Worm (Caenorhabditis elegans) whole organism, late embryonic: ENCODE results near the gene cap-2.

Source experiments
- C38D4.7 ChIP-seq: fragments of 200-800 bp; sonication (Bioruptor generic); optimal IDR thresholded peaks from 2 replicates; lab custom pipeline; 2018; ENCODE audit warnings: mild to moderate bottlenecking, missing genetic modification characterization, moderate library complexity, missing compliant biosample characterization
- F13H6.1 ChIP-seq: sonication (generic microtip); optimal IDR thresholded peaks from 2 replicates; lab custom pipeline; 2016; ENCODE audit warnings: missing genetic modification characterization, missing compliant biosample characterization
- K09A11.1 ChIP-seq: sonication (generic microtip); optimal IDR thresholded peaks from 2 replicates; lab custom pipeline; 2017; ENCODE audit warnings: antibody characterized with exemption, mild to moderate bottlenecking, missing genetic modification characterization, missing compliant biosample characterization; ENCODE audit not compliant: insufficient read depth
- ahr-1 ChIP-seq: sonication (generic microtip); optimal IDR thresholded peaks from 2 replicates; lab custom pipeline; 2016; ENCODE audit warnings: missing genetic modification characterization, missing compliant biosample characterization
- ceh-2 ChIP-seq: sonication (generic microtip); optimal IDR thresholded peaks from 2 replicates; lab custom pipeline; 2016; ENCODE audit warnings: missing genotype, missing genetic modification characterization, missing compliant biosample characterization
- ceh-24 ChIP-seq: sonication (generic microtip); optimal IDR thresholded peaks from 2 replicates; lab custom pipeline; 2016; ENCODE audit warnings: mild to moderate bottlenecking, missing genetic modification characterization, missing compliant biosample characterization
- ceh-30 ChIP-seq: fragments of 150-350 bp; optimal IDR thresholded peaks from 2 replicates; lab custom pipeline; 2014; ENCODE audit warnings: missing biosample characterization, missing genetic modification characterization
- ceh-34 ChIP-seq: sonication (generic microtip); optimal IDR thresholded peaks from 2 replicates; lab custom pipeline; 2016; ENCODE audit warnings: mild to moderate bottlenecking, missing genetic modification characterization, missing compliant biosample characterization
- ceh-45 ChIP-seq: fragments of 200-800 bp; sonication (Bioruptor generic); IDR thresholded peaks from 2 replicates; pipeline ENCODE4 v1.3.6; 2022; ENCODE audit warnings: missing genetic modification reagents, missing genetic modification characterization, missing compliant biosample characterization
- ceh-48 ChIP-seq: sonication (generic microtip); optimal IDR thresholded peaks from 2 replicates; lab custom pipeline; 2016; ENCODE audit warnings: missing genetic modification characterization, inconsistent platforms, missing compliant biosample characterization
- ceh-9 ChIP-seq: sonication (generic microtip); optimal IDR thresholded peaks from 2 replicates; lab custom pipeline; 2016; ENCODE audit warnings: mild to moderate bottlenecking, missing genetic modification characterization, inconsistent platforms, missing compliant biosample characterization
- che-1 ChIP-seq: sonication (generic microtip); optimal IDR thresholded peaks from 2 replicates; lab custom pipeline; 2016; ENCODE audit warnings: mild to moderate bottlenecking, missing genetic modification characterization, missing compliant biosample characterization
- dmd-4 ChIP-seq: sonication (generic microtip); optimal IDR thresholded peaks from 2 replicates; lab custom pipeline; 2016; ENCODE audit warnings: borderline replicate concordance, missing genetic modification characterization, missing compliant biosample characterization
- dve-1 ChIP-seq: sonication (generic microtip); optimal IDR thresholded peaks from 2 replicates; lab custom pipeline; 2017; ENCODE audit warnings: antibody characterized with exemption, mild to moderate bottlenecking, missing genetic modification characterization, missing compliant biosample characterization
- elt-2 ChIP-seq: sonication (generic microtip); optimal IDR thresholded peaks from 2 replicates; lab custom pipeline; 2016; ENCODE audit warnings: missing genetic modification reagents, missing genetic modification characterization, missing compliant biosample characterization
- elt-4 ChIP-seq: sonication (generic microtip); optimal IDR thresholded peaks from 2 replicates; lab custom pipeline; 2016; ENCODE audit warnings: missing genetic modification characterization, missing compliant biosample characterization
- fax-1 ChIP-seq: sonication (generic microtip); optimal IDR thresholded peaks from 2 replicates; lab custom pipeline; 2016; ENCODE audit warnings: missing genotype, missing genetic modification characterization, missing compliant biosample characterization
- gmeb-2 ChIP-seq: sonication (generic microtip); optimal IDR thresholded peaks from 2 replicates; lab custom pipeline; 2016; ENCODE audit warnings: missing genetic modification characterization, inconsistent platforms, missing compliant biosample characterization
- hlh-30 ChIP-seq: sonication (generic microtip); optimal IDR thresholded peaks from 2 replicates; lab custom pipeline; 2017; ENCODE audit warnings: antibody characterized with exemption, missing genetic modification characterization, missing compliant biosample characterization; ENCODE audit not compliant: insufficient read depth
- hlh-6 ChIP-seq: sonication (generic microtip); optimal IDR thresholded peaks from 2 replicates; lab custom pipeline; 2016; ENCODE audit warnings: missing genotype, missing genetic modification characterization, missing compliant biosample characterization
- hlh-8 ChIP-seq: sonication (generic microtip); optimal IDR thresholded peaks from 2 replicates; lab custom pipeline; 2016; ENCODE audit warnings: missing genotype, missing genetic modification characterization, missing compliant biosample characterization
- mec-3 ChIP-seq: sonication (generic microtip); optimal IDR thresholded peaks from 2 replicates; lab custom pipeline; 2016; ENCODE audit warnings: borderline replicate concordance, missing genetic modification characterization, missing compliant biosample characterization
- nfya-1 ChIP-seq: sonication (generic microtip); optimal IDR thresholded peaks from 2 replicates; lab custom pipeline; 2017; ENCODE audit warnings: missing genetic modification characterization, mild to moderate bottlenecking, missing compliant biosample characterization, antibody characterized with exemption, moderate library complexity
- nhr-11 ChIP-seq: fragments of 150-350 bp; optimal IDR thresholded peaks from 2 replicates; lab custom pipeline; 2014; ENCODE audit warnings: missing biosample characterization, missing genetic modification characterization
- nhr-232 ChIP-seq: sonication (generic microtip); optimal IDR thresholded peaks from 2 replicates; lab custom pipeline; 2016; ENCODE audit warnings: missing genetic modification characterization, missing compliant biosample characterization
- npax-4 ChIP-seq: sonication (generic microtip); optimal IDR thresholded peaks from 2 replicates; lab custom pipeline; 2016; ENCODE audit warnings: missing genetic modification characterization, missing compliant biosample characterization
- pag-3 ChIP-seq: sonication (generic microtip); optimal IDR thresholded peaks from 2 replicates; lab custom pipeline; 2016; ENCODE audit warnings: missing compliant biosample characterization, missing genetic modification characterization, borderline replicate concordance
- pat-9 ChIP-seq: fragments of 200-800 bp; sonication (Bioruptor generic); optimal IDR thresholded peaks from 2 replicates; lab custom pipeline; 2018; ENCODE audit warnings: mild to moderate bottlenecking, missing genetic modification characterization, moderate library complexity, missing compliant biosample characterization
- pax-1 ChIP-seq: fragments of 150-350 bp; optimal IDR thresholded peaks from 2 replicates; lab custom pipeline; 2014; ENCODE audit warnings: missing biosample characterization, missing genetic modification characterization
- pha-2 ChIP-seq: sonication (generic microtip); optimal IDR thresholded peaks from 2 replicates; lab custom pipeline; 2017; ENCODE audit warnings: mild to moderate bottlenecking, missing genetic modification characterization, missing compliant biosample characterization
- pqm-1 ChIP-seq: sonication (generic microtip); optimal IDR thresholded peaks from 2 replicates; lab custom pipeline; 2016; ENCODE audit warnings: missing genetic modification characterization, missing compliant biosample characterization
- rnt-1 ChIP-seq: sonication (generic microtip); optimal IDR thresholded peaks from 2 replicates; lab custom pipeline; 2016; ENCODE audit warnings: missing genetic modification characterization, missing compliant biosample characterization
- sox-2 ChIP-seq: fragments of 200-800 bp; sonication (Bioruptor generic); IDR thresholded peaks from 2 replicates; pipeline ENCODE4 v1.3.6; 2022; ENCODE audit warnings: missing genetic modification reagents, missing genetic modification characterization, missing compliant biosample characterization
- sox-4 ChIP-seq: sonication (generic microtip); optimal IDR thresholded peaks from 2 replicates; lab custom pipeline; 2017; ENCODE audit warnings: mild to moderate bottlenecking, missing genetic modification characterization, inconsistent platforms, missing compliant biosample characterization
- tbx-2 ChIP-seq: sonication (generic microtip); optimal IDR thresholded peaks from 2 replicates; lab custom pipeline; 2016; ENCODE audit warnings: missing genetic modification characterization, missing compliant biosample characterization
- tbx-7 ChIP-seq: sonication (generic microtip); optimal IDR thresholded peaks from 2 replicates; lab custom pipeline; 2016; ENCODE audit warnings: missing genotype, missing genetic modification characterization, missing compliant biosample characterization
- unc-3 ChIP-seq, 2 experiments: fragments of 200-800 bp in 1 of 2; sonication (Bioruptor generic) in 1 of 2; sonication (generic microtip) in 1 of 2; conservative IDR thresholded peaks in 1 of 2; optimal IDR thresholded peaks in 1 of 2; 2 replicates each; pipeline versions ENCODE4 v1.3.6 to Lab custom; 2016 to 2022; ENCODE audit warnings: missing compliant biosample characterization in 2 of 2, missing genetic modification characterization in 2 of 2, missing genetic modification reagents in 1 of 2
- unc-42 ChIP-seq: sonication (generic microtip); optimal IDR thresholded peaks from 2 replicates; lab custom pipeline; 2016; ENCODE audit warnings: missing genotype, missing genetic modification characterization, missing compliant biosample characterization
- zip-5 ChIP-seq: sonication (generic microtip); optimal IDR thresholded peaks from 2 replicates; lab custom pipeline; 2016; ENCODE audit warnings: missing genetic modification characterization, missing compliant biosample characterization
- ztf-16 ChIP-seq: sonication (generic microtip); optimal IDR thresholded peaks from 2 replicates; lab custom pipeline; 2017; ENCODE audit warnings: missing genetic modification characterization, missing compliant biosample characterization

The cap-2 gene

DNA sequence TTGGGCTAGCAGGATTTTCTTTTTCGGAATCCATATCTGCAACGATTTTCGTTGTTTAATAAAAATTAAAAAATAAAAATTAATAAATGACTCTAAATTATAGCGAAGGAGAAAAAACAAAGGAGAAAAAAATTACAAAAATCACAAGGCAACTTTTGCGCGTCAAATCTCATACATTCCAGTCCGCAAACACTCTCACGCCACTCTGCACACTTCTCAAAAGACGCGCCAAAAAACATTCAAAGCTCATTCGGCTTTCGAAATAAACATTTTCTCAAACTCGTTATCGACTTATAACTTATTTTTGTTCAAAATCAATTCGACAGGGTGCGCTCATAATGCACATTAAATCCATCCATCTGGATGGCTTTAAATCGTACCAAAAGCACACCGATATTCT lies 45.0 kb upstream of the cap-2 start, which contains the start of the genes R06F6.12 and mix-1 (continued):
- TF ChIP-seq ceh-30 (no peak), nfya-1 (peak; percentile 55), che-1 (tag; lab: Kevin White, UChicago) (no peak), sox-2 (GFP tag; lab: Robert Waterston, UW) (no peak), pat-9 (tag; lab: Kevin White, UChicago) (no peak)

DNA sequence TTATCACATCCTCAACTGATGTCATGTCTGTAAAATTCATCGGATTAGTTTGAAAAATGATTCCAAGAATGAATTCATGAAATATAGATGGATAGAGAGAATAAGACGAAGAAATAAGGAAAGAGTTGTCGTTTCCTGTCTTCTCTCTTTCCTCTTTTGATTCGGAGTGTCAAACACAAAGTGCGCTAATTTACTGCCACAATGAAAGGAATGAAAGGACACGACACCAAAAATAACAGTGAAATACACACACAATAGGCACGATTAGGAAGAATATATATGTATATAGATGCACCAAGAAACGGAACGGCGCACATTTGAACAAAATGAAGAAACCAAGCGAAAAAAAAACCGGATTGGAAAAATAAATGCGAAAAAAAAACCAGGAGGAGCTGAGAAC lies 39.9 kb upstream of the cap-2 start, which contains the start of gene VM106R.1:
VM106R.1 (minus strand) TSS at position 101 of the 400 bp plus-strand sequence.
- no peak for TF ChIP-seq pax-1 (tag; lab: Kevin White, UChicago)
- no peak for TF ChIP-seq ceh-34 (tag; lab: Kevin White, UChicago)

DNA sequence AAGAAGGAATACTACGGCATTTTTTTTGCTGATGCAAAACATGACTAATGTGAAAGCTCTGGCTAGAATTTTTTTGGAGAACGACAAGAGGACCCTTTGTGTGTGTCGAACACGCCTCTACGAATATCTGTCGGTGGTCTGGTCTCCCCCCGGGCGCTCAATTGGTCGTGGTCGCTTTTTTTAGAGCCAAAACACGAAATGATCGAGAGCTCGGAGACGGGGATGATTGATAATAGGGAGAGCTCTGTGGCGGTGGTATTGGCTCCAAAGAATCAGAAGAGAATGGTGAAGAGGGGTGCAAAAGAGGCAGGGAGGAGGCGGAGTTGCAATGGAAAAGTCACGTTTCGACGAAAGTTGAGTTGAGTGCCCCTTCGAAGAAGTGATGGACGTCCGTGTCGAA lies 39.4 kb upstream of the cap-2 start:
- TF ChIP-seq nfya-1, result no peak
- no peak for TF ChIP-seq F13H6.1 (tag; lab: Kevin White, UChicago)
- TF ChIP-seq, all 69 proteins: peak for 0

DNA sequence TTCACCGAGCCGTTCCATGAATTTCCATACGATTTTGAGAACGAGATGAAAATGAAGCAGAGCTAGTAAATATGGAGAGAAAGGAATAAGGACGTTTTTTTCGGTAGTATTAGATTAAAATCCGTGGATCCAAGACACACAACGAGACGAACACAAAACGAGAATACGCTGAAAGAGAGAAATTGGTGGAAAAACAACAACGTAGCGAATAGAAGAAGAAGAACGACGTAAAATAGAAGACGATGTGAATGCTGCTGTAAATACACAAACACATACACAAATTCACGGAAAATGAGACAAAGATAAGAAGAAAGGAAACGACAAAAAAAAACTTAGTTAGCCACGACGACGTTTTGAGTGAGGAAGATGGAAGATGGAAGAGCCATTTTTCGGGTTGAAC lies 34.3 kb upstream of the cap-2 start:
- TF ChIP-seq unc-3 (GFP tag; conservative IDR thresholded peaks at IDR 0.05; lab: Robert Waterston, UW) (no peak), unc-3 (tag; optimal IDR thresholded peaks at IDR 0.05; lab: Kevin White, UChicago) (no peak), tbx-7 (tag; lab: Kevin White, UChicago) (no peak), fax-1 (no peak), ceh-24 (tag; lab: Kevin White, UChicago) (no peak), hlh-6 (tag; lab: Kevin White, UChicago) (no peak), K09A11.1 (tag; lab: Kevin White, UChicago) (no peak), npax-4 (tag; lab: Kevin White, UChicago) (no peak), elt-4 (no peak), hlh-8 (tag; lab: Kevin White, UChicago) (no peak), pax-1 (tag; lab: Kevin White, UChicago) (no peak), mec-3 (tag; lab: Kevin White, UChicago) (no peak), nhr-232 (tag; lab: Kevin White, UChicago) (no peak), ceh-45 (GFP tag; lab: Robert Waterston, UW) (no peak), dmd-4 (tag; lab: Kevin White, UChicago) (no peak), ceh-34 (tag; lab: Kevin White, UChicago) (no peak), pqm-1 (tag; lab: Kevin White, UChicago) (no peak)

DNA sequence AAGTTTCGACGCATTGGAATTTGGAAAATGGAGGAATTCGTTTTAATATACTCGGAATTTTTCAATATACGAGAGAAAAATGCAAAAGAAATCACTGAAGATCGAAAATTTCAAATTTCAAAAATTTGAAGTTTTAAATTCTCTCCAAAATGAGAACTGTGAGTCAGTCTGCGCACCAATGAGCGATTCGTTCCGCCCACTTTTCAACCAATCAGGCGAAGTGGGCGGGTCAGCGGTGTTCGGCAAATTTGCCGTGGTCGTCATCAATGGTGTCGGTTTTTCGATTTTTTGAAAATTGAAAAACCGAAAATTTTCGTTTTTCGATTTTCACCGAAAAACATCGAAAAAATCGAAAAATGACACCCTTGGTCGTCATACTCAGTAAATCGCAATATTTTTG lies 30.4 kb upstream of the cap-2 start:
- TF ChIP-seq dve-1 (no peak), nfya-1 (peak; percentile 63)
- TF ChIP-seq, all 69 proteins: peak for 1

DNA sequence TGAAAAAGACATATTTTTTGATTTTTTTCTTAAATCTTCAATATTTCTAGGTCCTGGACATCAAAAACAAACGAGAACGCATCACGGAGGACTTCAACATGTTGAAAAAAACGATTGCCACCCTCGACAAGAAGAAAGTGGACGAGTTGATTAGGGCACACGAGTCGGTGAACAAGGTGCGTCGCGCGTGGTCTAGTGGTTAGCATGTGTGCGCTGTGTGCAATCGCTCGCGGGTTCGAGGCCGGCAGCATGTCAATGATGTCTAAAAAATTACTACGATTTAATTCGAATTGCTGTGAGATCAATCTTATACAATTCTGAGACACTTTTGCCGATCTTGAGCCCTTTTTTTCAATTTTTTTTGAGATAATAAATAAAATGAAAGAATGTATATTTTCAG lies 28.9 kb upstream of the cap-2 start:
- TF ChIP-seq hlh-6 (tag; lab: Kevin White, UChicago) (peak; percentile 88), zip-5 (peak; percentile 65), ztf-16 (tag; lab: Kevin White, UChicago) (peak; percentile 91), hlh-8 (tag; lab: Kevin White, UChicago) (peak; percentile 69), elt-2 (tag; lab: Kevin White, UChicago) (peak; percentile 94), ahr-1 (peak; percentile 77), che-1 (tag; lab: Kevin White, UChicago) (peak; percentile 91), nhr-11 (no peak), F13H6.1 (tag; lab: Kevin White, UChicago) (peak; percentile 54), sox-4 (tag; lab: Kevin White, UChicago) (peak; percentile 88), C38D4.7 (GFP tag; lab: Kevin White, UChicago) (peak; percentile 83), tbx-2 (peak; percentile 93), dmd-4 (tag; lab: Kevin White, UChicago) (peak; percentile 59), rnt-1 (tag; lab: Kevin White, UChicago) (peak; percentile 58), pha-2 (tag; lab: Kevin White, UChicago) (peak; percentile 88), ceh-24 (tag; lab: Kevin White, UChicago) (peak; percentile 59), gmeb-2 (tag; lab: Kevin White, UChicago) (peak; percentile 88), ceh-30 (peak; percentile 16), ceh-2 (peak; percentile 76), ceh-48 (tag; lab: Kevin White, UChicago) (peak; percentile 78), hlh-30 (tag; lab: Kevin White, UChicago) (peak; percentile 79), fax-1 (peak; percentile 73), pag-3 (peak; percentile 5), unc-42 (tag; lab: Kevin White, UChicago) (peak; percentile 36), ceh-9 (tag; lab: Kevin White, UChicago) (peak; percentile 71), K09A11.1 (tag; lab: Kevin White, UChicago) (peak; percentile 85), pax-1 (tag; lab: Kevin White, UChicago) (no peak)
